Worm (Caenorhabditis elegans): ENCODE data around the gene coq-6.

DNA sequence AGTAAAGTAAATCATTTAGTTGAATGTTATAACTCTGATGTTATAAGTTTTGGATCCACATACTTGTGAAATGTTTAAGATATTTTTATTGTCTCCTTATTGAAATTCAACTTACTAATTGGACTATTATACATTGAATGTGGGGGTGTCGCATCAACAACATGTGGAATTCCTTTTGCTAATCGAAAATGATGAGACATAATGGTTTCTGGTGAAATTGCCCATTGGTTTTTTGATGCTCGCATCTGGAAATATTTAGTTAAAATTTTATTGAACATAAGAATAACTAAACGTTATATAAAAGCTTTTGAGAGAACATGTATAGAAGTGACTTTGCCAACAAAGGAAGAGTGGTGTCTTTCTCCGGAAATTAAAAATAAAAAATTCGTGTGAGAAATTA, 44.6 kb upstream of the coq-6 start, which contains the start of gene ZK682.7:
- no peak for TF ChIP-seq W03F9.2 (tag; optimal IDR thresholded peaks at IDR 0.05)
- no peak for TF ChIP-seq him-1 (tag; optimal IDR thresholded peaks at IDR 0.05)
